Fruit fly (Drosophila melanogaster) whole organism, embryonic: Measurements from ENCODE around the gene sti.

ENCODE experiments used
- ATbp ChIP-seq: fragments of 200-800 bp; sonication (Bioruptor generic); optimal IDR thresholded peaks from 2 replicates; lab custom pipeline; 2017; ENCODE audit warnings: missing biosample characterization, mild to moderate bottlenecking, missing genetic modification characterization, missing genetic modification reagents
- CG10366 ChIP-seq: fragments of 200-800 bp; sonication (Bioruptor generic); IDR thresholded peaks from 2 replicates; pipeline ENCODE4 v1.3.6; 2022; ENCODE audit warnings: missing biosample characterization, missing genetic modification characterization
- CG11696 ChIP-seq: fragments of 200-800 bp; sonication (Bioruptor generic); IDR thresholded peaks from 2 replicates; pipeline ENCODE4 v1.3.6; 2022; ENCODE audit warnings: missing biosample characterization, missing genetic modification characterization
- CG12104 ChIP-seq: fragments of 200-800 bp; sonication (Bioruptor generic); optimal IDR thresholded peaks from 3 replicates; lab custom pipeline; 2016; ENCODE audit warnings: missing biosample characterization, missing genetic modification characterization
- CG13424 ChIP-seq: fragments of 200-800 bp; sonication (Bioruptor generic); optimal IDR thresholded peaks from 2 replicates; lab custom pipeline; 2019; ENCODE audit warnings: missing biosample characterization, mild to moderate bottlenecking, missing genetic modification characterization, moderate library complexity
- CG13775 ChIP-seq: fragments of 200-800 bp; sonication (Bioruptor generic); optimal IDR thresholded peaks from 3 replicates; lab custom pipeline; 2017; ENCODE audit warnings: missing biosample characterization, mild to moderate bottlenecking, missing genetic modification characterization
- CG14050 ChIP-seq: fragments of 200-800 bp; sonication (Bioruptor generic); IDR thresholded peaks from 3 replicates; pipeline ENCODE4 v1.3.6; 2022; ENCODE audit warnings: missing biosample characterization, missing genetic modification characterization
- CG1603 ChIP-seq: fragments of 200-800 bp; sonication (Bioruptor generic); optimal IDR thresholded peaks from 2 replicates; lab custom pipeline; 2019; ENCODE audit warnings: missing biosample characterization, mild to moderate bottlenecking, missing genetic modification characterization, moderate library complexity
- CG17829 ChIP-seq: fragments of 200-800 bp; optimal IDR thresholded peaks from 2 replicates; lab custom pipeline; 2019; ENCODE audit warnings: missing biosample characterization, mild to moderate bottlenecking, missing genetic modification characterization, moderate library complexity
- CG1792 ChIP-seq: fragments of 200-800 bp; sonication (Bioruptor generic); optimal IDR thresholded peaks from 2 replicates; lab custom pipeline; 2016; ENCODE audit warnings: missing biosample characterization, missing genetic modification characterization
- CG18262 ChIP-seq: fragments of 200-800 bp; optimal IDR thresholded peaks from 3 replicates; lab custom pipeline; 2019; ENCODE audit warnings: missing biosample characterization, mild to moderate bottlenecking, missing genetic modification characterization, moderate library complexity
- CG18764 ChIP-seq: fragments of 200-800 bp; sonication (Bioruptor generic); optimal IDR thresholded peaks from 3 replicates; lab custom pipeline; 2016; ENCODE audit warnings: missing biosample characterization, missing genetic modification characterization
- CG2199 ChIP-seq: fragments of 200-800 bp; sonication (Bioruptor generic); IDR thresholded peaks from 3 replicates; pipeline ENCODE4 v1.3.6; 2022; ENCODE audit warnings: missing biosample characterization, missing genetic modification characterization
- CG2678 ChIP-seq: fragments of 200-800 bp; sonication (Bioruptor generic); optimal IDR thresholded peaks from 3 replicates; lab custom pipeline; 2019; ENCODE audit warnings: missing biosample characterization, mild to moderate bottlenecking, missing genetic modification characterization, moderate library complexity
- CG32532 ChIP-seq: fragments of 200-800 bp; sonication (Bioruptor generic); IDR thresholded peaks from 2 replicates; pipeline ENCODE4 v1.3.6; 2022; ENCODE audit warnings: missing biosample characterization, missing genetic modification characterization
- CG33557 ChIP-seq: fragments of 200-800 bp; sonication (Bioruptor generic); optimal IDR thresholded peaks from 2 replicates; lab custom pipeline; 2019; ENCODE audit warnings: missing biosample characterization, mild to moderate bottlenecking, missing genetic modification characterization, moderate library complexity
- CG4404 ChIP-seq: fragments of 200-800 bp; sonication (Bioruptor generic); IDR thresholded peaks from 2 replicates; pipeline ENCODE4 v1.3.6; 2022; ENCODE audit warnings: missing biosample characterization, missing genetic modification characterization
- CG4707 ChIP-seq: fragments of 200-800 bp; sonication (Bioruptor generic); optimal IDR thresholded peaks from 2 replicates; lab custom pipeline; 2018; ENCODE audit warnings: missing biosample characterization, mild to moderate bottlenecking, missing genetic modification characterization, moderate library complexity
- CG4730 ChIP-seq: fragments of 200-800 bp; sonication (Bioruptor generic); IDR thresholded peaks from 2 replicates; pipeline ENCODE4 v1.3.6; 2022; ENCODE audit warnings: missing biosample characterization, missing genetic modification characterization
- CG4820 ChIP-seq: fragments of 200-800 bp; sonication (Bioruptor generic); optimal IDR thresholded peaks from 3 replicates; lab custom pipeline; 2016; ENCODE audit warnings: missing biosample characterization, missing genetic modification characterization
- CG5245 ChIP-seq: fragments of 200-800 bp; sonication (Bioruptor generic); optimal IDR thresholded peaks from 3 replicates; lab custom pipeline; 2016; ENCODE audit warnings: missing biosample characterization, missing genetic modification characterization
- CG6854 ChIP-seq: fragments of 200-800 bp; sonication (Bioruptor generic); optimal IDR thresholded peaks from 3 replicates; lab custom pipeline; 2017; ENCODE audit warnings: missing biosample characterization, mild to moderate bottlenecking, missing genetic modification characterization
- CG7271 ChIP-seq: fragments of 200-800 bp; sonication (Bioruptor generic); optimal IDR thresholded peaks from 2 replicates; lab custom pipeline; 2018; ENCODE audit warnings: missing biosample characterization, mild to moderate bottlenecking, missing genetic modification characterization, moderate library complexity
- CG7928 ChIP-seq: fragments of 200-800 bp; sonication (Bioruptor generic); optimal IDR thresholded peaks from 2 replicates; lab custom pipeline; 2017; ENCODE audit warnings: missing biosample characterization, mild to moderate bottlenecking, missing genetic modification characterization
- CG8478 ChIP-seq: fragments of >200 bp; optimal IDR thresholded peaks from 2 replicates; lab custom pipeline; 2018
- CkIIα-i1 ChIP-seq: fragments of 200-800 bp; sonication (Bioruptor generic); IDR thresholded peaks from 2 replicates; pipeline ENCODE4 v1.3.6; 2022; ENCODE audit warnings: missing biosample characterization, missing genetic modification characterization
- Doc2 ChIP-seq: fragments of 200-800 bp; sonication (Bioruptor generic); IDR thresholded peaks from 2 replicates; pipeline ENCODE4 v1.3.6; 2022; ENCODE audit warnings: missing biosample characterization, missing genetic modification characterization
- Dp ChIP-seq: fragments of 200-800 bp; sonication (Bioruptor generic); optimal IDR thresholded peaks from 2 replicates; lab custom pipeline; 2018; ENCODE audit warnings: missing biosample characterization, mild to moderate bottlenecking, missing genetic modification characterization, moderate library complexity
- Fer2 ChIP-seq: fragments of 200-800 bp; sonication (Bioruptor generic); optimal IDR thresholded peaks from 2 replicates; lab custom pipeline; 2018; ENCODE audit warnings: missing biosample characterization, mild to moderate bottlenecking, missing genetic modification characterization, moderate library complexity
- Lpt ChIP-seq: fragments of >200 bp; optimal IDR thresholded peaks from 2 replicates; lab custom pipeline; 2018; ENCODE audit warnings: missing biosample characterization, missing genetic modification characterization
- Mad ChIP-seq: fragments of 200-800 bp; sonication (Bioruptor generic); optimal IDR thresholded peaks from 2 replicates; lab custom pipeline; 2016; ENCODE audit warnings: missing biosample characterization, missing genetic modification characterization
- NC2α ChIP-seq: fragments of 200-800 bp; sonication (Bioruptor generic); optimal IDR thresholded peaks from 2 replicates; lab custom pipeline; 2016; ENCODE audit warnings: missing biosample characterization, missing genetic modification characterization
- Side ChIP-seq: fragments of 200-800 bp; sonication (Bioruptor generic); optimal IDR thresholded peaks from 2 replicates; lab custom pipeline; 2016; ENCODE audit warnings: missing biosample characterization, missing genetic modification characterization
- Sin3A ChIP-seq: fragments of >200 bp; optimal IDR thresholded peaks from 2 replicates; lab custom pipeline; 2018
- Stat92E ChIP-seq, 3 experiments: fragments of >200 bp in 2 of 3; fragments of 200-800 bp in 1 of 3; sonication (Bioruptor generic) in 1 of 3; optimal IDR thresholded peaks; 2 replicates each; lab custom pipeline; 2017 to 2019; ENCODE audit warnings: missing biosample characterization in 3 of 3, missing genetic modification characterization in 3 of 3, mild to moderate bottlenecking in 1 of 3, moderate library complexity in 1 of 3
- Tbp ChIP-seq: fragments of >200 bp; optimal IDR thresholded peaks from 2 replicates; lab custom pipeline; 2018; ENCODE audit warnings: missing biosample characterization, missing genetic modification characterization
- Usf ChIP-seq: fragments of 200-800 bp; sonication (Bioruptor generic); optimal IDR thresholded peaks from 2 replicates; lab custom pipeline; 2017; ENCODE audit warnings: missing genotype, missing biosample characterization, missing genetic modification characterization
- ci ChIP-seq: fragments of 200-800 bp; sonication (Bioruptor generic); IDR thresholded peaks from 3 replicates; pipeline ENCODE4 v1.3.6; 2022; ENCODE audit warnings: missing biosample characterization, missing genetic modification characterization
- crol ChIP-seq: fragments of 200-800 bp; sonication (Bioruptor generic); IDR thresholded peaks from 2 replicates; pipeline ENCODE4 v1.3.6; 2022; ENCODE audit warnings: missing biosample characterization, missing genetic modification characterization
- crp ChIP-seq, 2 experiments: fragments of 200-800 bp; sonication (Bioruptor generic); optimal IDR thresholded peaks; 2 replicates in 1 of 2; 3 replicates in 1 of 2; lab custom pipeline; 2017; ENCODE audit warnings: missing biosample characterization in 2 of 2, missing genetic modification characterization in 2 of 2, mild to moderate bottlenecking in 1 of 2, moderate library complexity in 1 of 2
- dmrt11E ChIP-seq: fragments of 200-800 bp; sonication (Bioruptor generic); optimal IDR thresholded peaks from 3 replicates; lab custom pipeline; 2018; ENCODE audit warnings: missing biosample characterization, mild to moderate bottlenecking, missing genetic modification characterization, moderate library complexity
- dysf ChIP-seq: fragments of 200-800 bp; sonication (Bioruptor generic); IDR thresholded peaks from 3 replicates; pipeline ENCODE4 v1.3.6; 2022; ENCODE audit warnings: missing biosample characterization, missing genetic modification characterization
- esg ChIP-seq: fragments of 200-800 bp; sonication (Bioruptor generic); conservative IDR thresholded peaks from 2 replicates; pipeline ENCODE4 v1.3.6; 2022; ENCODE audit warnings: missing biosample characterization, missing genetic modification characterization
- jigr1 ChIP-seq: fragments of 200-800 bp; sonication (Bioruptor generic); IDR thresholded peaks from 3 replicates; pipeline ENCODE4 v1.3.6; 2022; ENCODE audit warnings: missing biosample characterization, missing genetic modification characterization
- mam ChIP-seq: fragments of 200-800 bp; sonication (Bioruptor generic); optimal IDR thresholded peaks from 3 replicates; lab custom pipeline; 2016; ENCODE audit warnings: missing biosample characterization, missing genetic modification characterization
- phol ChIP-seq: fragments of 200-800 bp; sonication (Bioruptor generic); optimal IDR thresholded peaks from 3 replicates; lab custom pipeline; 2018; ENCODE audit warnings: missing biosample characterization, mild to moderate bottlenecking, missing genetic modification characterization, moderate library complexity
- pita ChIP-seq: fragments of 200-800 bp; sonication (Bioruptor generic); optimal IDR thresholded peaks from 2 replicates; lab custom pipeline; 2017; ENCODE audit warnings: missing biosample characterization, mild to moderate bottlenecking, missing genetic modification characterization
- run ChIP-seq: fragments of 200-800 bp; sonication (Bioruptor generic); optimal IDR thresholded peaks from 3 replicates; lab custom pipeline; 2018; ENCODE audit warnings: missing biosample characterization, mild to moderate bottlenecking, missing genetic modification characterization
- trem ChIP-seq: fragments of 200-800 bp; optimal IDR thresholded peaks from 3 replicates; lab custom pipeline; 2019; ENCODE audit warnings: missing biosample characterization, mild to moderate bottlenecking, missing genetic modification characterization, moderate library complexity
- ttk ChIP-seq: fragments of 200-800 bp; sonication (Bioruptor generic); IDR thresholded peaks from 2 replicates; pipeline ENCODE4 v2.1.2; 2022; ENCODE audit warnings: missing biosample characterization, missing genetic modification characterization
- zen ChIP-seq: fragments of 200-800 bp; sonication (Bioruptor generic); optimal IDR thresholded peaks from 3 replicates; lab custom pipeline; 2018; ENCODE audit warnings: missing biosample characterization, mild to moderate bottlenecking, missing genetic modification characterization, moderate library complexity

sti gene

DNA sequence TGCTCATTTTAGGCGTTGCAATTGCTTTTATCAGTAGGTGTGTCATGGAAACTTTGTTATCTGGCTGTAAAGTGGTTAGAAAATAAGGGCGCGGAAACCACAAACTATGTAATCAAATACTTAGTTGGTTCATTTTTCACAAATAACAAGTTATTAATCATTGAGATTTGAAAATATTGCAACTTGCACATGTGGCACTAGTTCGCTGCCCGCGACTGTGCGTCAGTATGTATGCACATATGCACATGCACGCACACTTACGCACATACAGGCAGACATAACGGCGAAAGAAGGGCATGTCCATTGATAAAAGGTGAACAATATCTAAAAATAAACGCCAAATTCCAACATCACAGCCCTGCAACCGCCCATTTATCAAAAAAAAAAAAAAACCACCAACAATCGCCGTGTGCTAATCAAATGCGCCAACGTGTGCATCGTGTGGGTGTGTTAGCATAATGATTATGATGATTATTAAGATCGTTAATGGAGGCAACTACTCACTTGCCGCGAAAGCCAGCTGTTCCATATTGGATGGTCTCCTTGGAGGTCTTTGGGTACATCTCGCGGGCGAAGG lies 14.9 kb upstream of the sti start (continued):
- TF ChIP-seq crol = no peak
- TF ChIP-seq CG7928 (GFP tag; lab: Kevin White, UChicago) = no peak
- 0 out of 2 replicates have a peak, but pooled peaks have one; percentile 11 for TF ChIP-seq CG4404
- TF ChIP-seq CG4820 (GFP tag; lab: Kevin White, UChicago) = peak; percentile 18
- peak; percentile 1 for TF ChIP-seq Mad (GFP tag; lab: Kevin White, UChicago)
- TF ChIP-seq esg (GFP tag; lab: Robert Waterston, UW) = peak; percentile 46
- peak; percentile 7 for TF ChIP-seq CG1792
- TF ChIP-seq mam (GFP tag; lab: Kevin White, UChicago) = peak; percentile 26
- peak; percentile 54 for TF ChIP-seq CG10366 (GFP tag; lab: Robert Waterston, UW)
- no peak for TF ChIP-seq Stat92E (GFP tag; optimal IDR thresholded peaks at IDR 0.05; lab: Kevin White, UChicago)
- no peak for TF ChIP-seq CG8478 (lab: Kevin White, UChicago)
- peak; percentile 8 for TF ChIP-seq trem
- TF ChIP-seq Tbp = no peak
- peak; percentile 44 for TF ChIP-seq CG13424 (tag; lab: Kevin White, UChicago)
- no peak for TF ChIP-seq Usf (GFP tag; lab: Kevin White, UChicago)
- peak; percentile 75 for TF ChIP-seq CG1603 (tag; lab: Kevin White, UChicago)
- peak; percentile 39 for TF ChIP-seq Side (GFP tag; lab: Kevin White, UChicago)
- no peak for TF ChIP-seq CG2199 (GFP tag; lab: Robert Waterston, UW)
- TF ChIP-seq CkIIα-i1 = no peak
- peak; percentile 22; the same call in 1 of the 2 replicates for TF ChIP-seq CG32532 (GFP tag; lab: Robert Waterston, UW)
- TF ChIP-seq Fer2 (tag; lab: Kevin White, UChicago) = no peak
- TF ChIP-seq Sin3A (lab: Kevin White, UChicago) = no peak
- TF ChIP-seq CG18764 (GFP tag; lab: Kevin White, UChicago) = no peak
- no peak for TF ChIP-seq Lpt
- peak; percentile 42 for TF ChIP-seq dmrt11E
- peak; percentile 55 for TF ChIP-seq run (tag; lab: Kevin White, UChicago)
- TF ChIP-seq CG13775 (GFP tag; lab: Kevin White, UChicago) = peak; percentile 15
- peak; percentile 85 for TF ChIP-seq ci (GFP tag; lab: Robert Waterston, UW)
- TF ChIP-seq ttk (GFP tag; lab: Robert Waterston, UW) = peak; percentile 50; the same call in 1 of the 2 replicates
- no peak for TF ChIP-seq jigr1 (GFP tag; lab: Robert Waterston, UW)
- peak; percentile 48; the same call in 1 of the 3 replicates for TF ChIP-seq CG14050 (GFP tag; lab: Robert Waterston, UW)
- TF ChIP-seq dysf (GFP tag; lab: Robert Waterston, UW) = peak; percentile 40; the same call in 1 of the 3 replicates
- peak; percentile 58 for TF ChIP-seq CG17829 (tag; lab: Kevin White, UChicago)
- TF ChIP-seq CG2678 (tag; lab: Kevin White, UChicago) = peak; percentile 58
- no peak for TF ChIP-seq CG6854 (GFP tag; lab: Kevin White, UChicago)
- no peak for TF ChIP-seq pita (GFP tag; lab: Kevin White, UChicago)
- TF ChIP-seq CG4730 (GFP tag; lab: Robert Waterston, UW) = peak; percentile 6; the same call in 1 of the 2 replicates
- no peak for TF ChIP-seq crp (GFP tag; optimal IDR thresholded peaks at IDR 0.05; lab: Kevin White, UChicago)
- TF ChIP-seq CG5245 (GFP tag; lab: Kevin White, UChicago) = peak; percentile 27
- no peak for TF ChIP-seq Doc2 (GFP tag; lab: Robert Waterston, UW)
- no peak for TF ChIP-seq Dp
- TF ChIP-seq ATbp (GFP tag; lab: Kevin White, UChicago) = peak; percentile 40
- TF ChIP-seq CG33557 (GFP tag; lab: Kevin White, UChicago) = peak; percentile 14
- TF ChIP-seq zen (tag; lab: Kevin White, UChicago) = no peak
- peak; percentile 17 for TF ChIP-seq CG12104
- TF ChIP-seq NC2α (GFP tag; lab: Kevin White, UChicago) = no peak
- no peak for TF ChIP-seq CG7271 (tag; lab: Kevin White, UChicago)
- TF ChIP-seq CG4707 (GFP tag; lab: Kevin White, UChicago) = peak; percentile 19
- TF ChIP-seq phol (tag; lab: Kevin White, UChicago) = peak; percentile 45
- TF ChIP-seq CG11696 (GFP tag; lab: Robert Waterston, UW) = peak; percentile 97
- peak; percentile 63 for TF ChIP-seq CG18262 (tag; lab: Kevin White, UChicago)
